Fruit fly (Drosophila melanogaster) whole organism, embryonic: ENCODE data around the gene Lrr47.

Experiments used
- Asciz ChIP-seq: fragments of 200-800 bp; sonication (Bioruptor generic); optimal IDR thresholded peaks from 2 replicates; lab custom pipeline; 2017; ENCODE audit warnings: missing biosample characterization, mild to moderate bottlenecking, missing genetic modification characterization, missing genetic modification reagents
- B-H1 ChIP-seq: fragments of 200-800 bp; sonication (Bioruptor generic); IDR thresholded peaks from 3 replicates; pipeline ENCODE4 v1.3.6; 2022; ENCODE audit warnings: missing biosample characterization, missing genetic modification characterization
- Bgb ChIP-seq: fragments of 200-800 bp; sonication (Bioruptor generic); IDR thresholded peaks from 2 replicates; pipeline ENCODE4 v1.3.6; 2022; ENCODE audit warnings: missing biosample characterization, missing genetic modification characterization; ENCODE audit not compliant: partially characterized antibody
- C15 ChIP-seq: fragments of 200-800 bp; sonication (Bioruptor generic); IDR thresholded peaks from 3 replicates; pipeline ENCODE4 v1.3.6; 2022; ENCODE audit warnings: missing biosample characterization, missing genetic modification characterization
- CG10366 ChIP-seq: fragments of 200-800 bp; sonication (Bioruptor generic); IDR thresholded peaks from 2 replicates; pipeline ENCODE4 v1.3.6; 2022; ENCODE audit warnings: missing biosample characterization, missing genetic modification characterization
- CG12219 ChIP-seq: fragments of 200-800 bp; sonication (Bioruptor generic); optimal IDR thresholded peaks from 3 replicates; lab custom pipeline; 2018; ENCODE audit warnings: missing biosample characterization, mild to moderate bottlenecking, missing genetic modification characterization
- CG12236 ChIP-seq: fragments of 200-800 bp; sonication (Bioruptor generic); optimal IDR thresholded peaks from 2 replicates; lab custom pipeline; 2016; ENCODE audit warnings: missing biosample characterization, missing genetic modification characterization
- CG12942 ChIP-seq: fragments of 200-800 bp; sonication (Bioruptor generic); optimal IDR thresholded peaks from 3 replicates; lab custom pipeline; 2016; ENCODE audit warnings: missing biosample characterization, missing genetic modification characterization
- CG13894 ChIP-seq: fragments of 200-800 bp; sonication (Bioruptor generic); optimal IDR thresholded peaks from 3 replicates; lab custom pipeline; 2018; ENCODE audit warnings: missing biosample characterization, mild to moderate bottlenecking, missing genetic modification characterization, moderate library complexity
- CG2199 ChIP-seq: fragments of 200-800 bp; sonication (Bioruptor generic); IDR thresholded peaks from 3 replicates; pipeline ENCODE4 v1.3.6; 2022; ENCODE audit warnings: missing biosample characterization, missing genetic modification characterization
- CG2889 ChIP-seq: fragments of 200-800 bp; sonication (Bioruptor generic); IDR thresholded peaks from 3 replicates; pipeline ENCODE4 v1.3.6; 2022; ENCODE audit warnings: missing biosample characterization, missing genetic modification characterization
- CG3065 ChIP-seq: fragments of 200-800 bp; sonication (Bioruptor generic); optimal IDR thresholded peaks from 2 replicates; lab custom pipeline; 2016; ENCODE audit warnings: missing biosample characterization, missing genetic modification characterization
- CG4282 ChIP-seq: fragments of 200-800 bp; sonication (Bioruptor generic); optimal IDR thresholded peaks from 2 replicates; lab custom pipeline; 2016; ENCODE audit warnings: missing biosample characterization, missing genetic modification characterization
- CG5953 ChIP-seq: fragments of 200-800 bp; sonication (Bioruptor generic); IDR thresholded peaks from 2 replicates; pipeline ENCODE4 v1.3.6; 2022; ENCODE audit warnings: missing biosample characterization, missing genetic modification characterization
- CG7745 ChIP-seq: fragments of 200-800 bp; sonication (Bioruptor generic); optimal IDR thresholded peaks from 2 replicates; lab custom pipeline; 2018; ENCODE audit warnings: missing biosample characterization, mild to moderate bottlenecking, missing genetic modification characterization, moderate library complexity
- CG7963 ChIP-seq: fragments of 200-800 bp; sonication (Bioruptor generic); IDR thresholded peaks from 3 replicates; pipeline ENCODE4 v1.3.6; 2022; ENCODE audit warnings: missing biosample characterization, missing genetic modification characterization; ENCODE audit not compliant: partially characterized antibody
- CG8359 ChIP-seq: fragments of 200-800 bp; sonication (Bioruptor generic); optimal IDR thresholded peaks from 2 replicates; lab custom pipeline; 2017; ENCODE audit warnings: missing biosample characterization, mild to moderate bottlenecking, missing genetic modification characterization, borderline replicate concordance
- CG8944 ChIP-seq: fragments of 200-800 bp; sonication (Bioruptor generic); optimal IDR thresholded peaks from 3 replicates; lab custom pipeline; 2016; ENCODE audit warnings: missing biosample characterization, missing genetic modification characterization
- CG9727 ChIP-seq: fragments of 200-800 bp; sonication (Bioruptor generic); optimal IDR thresholded peaks from 3 replicates; lab custom pipeline; 2017; ENCODE audit warnings: missing biosample characterization, mild to moderate bottlenecking, missing genetic modification characterization
- CG9797 ChIP-seq: fragments of 200-800 bp; sonication (Bioruptor generic); optimal IDR thresholded peaks from 3 replicates; lab custom pipeline; 2018; ENCODE audit warnings: missing biosample characterization, mild to moderate bottlenecking, missing genetic modification characterization
- CG9876 ChIP-seq: fragments of 200-800 bp; sonication (Bioruptor generic); optimal IDR thresholded peaks from 2 replicates; lab custom pipeline; 2016; ENCODE audit warnings: missing biosample characterization, missing genetic modification characterization
- H15 ChIP-seq: fragments of 200-800 bp; sonication (Bioruptor generic); IDR thresholded peaks from 3 replicates; pipeline ENCODE4 v1.3.6; 2022; ENCODE audit warnings: missing biosample characterization, missing genetic modification characterization
- Hmr ChIP-seq: fragments of 200-800 bp; sonication (Bioruptor generic); optimal IDR thresholded peaks from 3 replicates; lab custom pipeline; 2017; ENCODE audit warnings: mild to moderate bottlenecking, missing biosample characterization, missing genetic modification reagents, missing genetic modification characterization
- Mad ChIP-seq: fragments of 200-800 bp; sonication (Bioruptor generic); optimal IDR thresholded peaks from 2 replicates; lab custom pipeline; 2016; ENCODE audit warnings: missing biosample characterization, missing genetic modification characterization
- Max ChIP-seq: fragments of 200-800 bp; sonication (Bioruptor generic); optimal IDR thresholded peaks from 2 replicates; lab custom pipeline; 2016; ENCODE audit warnings: missing biosample characterization, mild to moderate bottlenecking, missing genetic modification characterization
- Mrtf ChIP-seq: fragments of 200-800 bp; sonication (Bioruptor generic); IDR thresholded peaks from 3 replicates; pipeline ENCODE4 v1.3.6; 2022; ENCODE audit warnings: missing biosample characterization, missing genetic modification characterization
- NC2α ChIP-seq: fragments of 200-800 bp; sonication (Bioruptor generic); optimal IDR thresholded peaks from 2 replicates; lab custom pipeline; 2016; ENCODE audit warnings: missing biosample characterization, missing genetic modification characterization
- ara ChIP-seq: fragments of 200-800 bp; sonication (Bioruptor generic); IDR thresholded peaks from 2 replicates; pipeline ENCODE4 v1.3.6; 2022; ENCODE audit warnings: missing biosample characterization, missing genetic modification characterization
- cg ChIP-seq: fragments of 200-800 bp; sonication (Bioruptor generic); optimal IDR thresholded peaks from 3 replicates; lab custom pipeline; 2019; ENCODE audit warnings: missing biosample characterization, mild to moderate bottlenecking, missing genetic modification characterization, moderate library complexity
- chn ChIP-seq: fragments of 200-800 bp; sonication (Bioruptor generic); optimal IDR thresholded peaks from 2 replicates; lab custom pipeline; 2016; ENCODE audit warnings: missing biosample characterization, missing genetic modification characterization
- crp ChIP-seq, 2 experiments: fragments of 200-800 bp; sonication (Bioruptor generic); optimal IDR thresholded peaks; 2 replicates in 1 of 2; 3 replicates in 1 of 2; lab custom pipeline; 2017; ENCODE audit warnings: missing biosample characterization in 2 of 2, missing genetic modification characterization in 2 of 2, mild to moderate bottlenecking in 1 of 2, moderate library complexity in 1 of 2
- dimm ChIP-seq: fragments of 200-800 bp; sonication (Bioruptor generic); IDR thresholded peaks from 2 replicates; pipeline ENCODE4 v1.3.6; 2022; ENCODE audit warnings: missing biosample characterization, missing genetic modification characterization
- emc ChIP-seq: fragments of 200-800 bp; sonication (Bioruptor generic); optimal IDR thresholded peaks from 2 replicates; lab custom pipeline; 2016; ENCODE audit warnings: missing biosample characterization, missing genetic modification characterization
- ems ChIP-seq: fragments of 200-800 bp; sonication (Bioruptor generic); optimal IDR thresholded peaks from 3 replicates; lab custom pipeline; 2016; ENCODE audit warnings: missing biosample characterization, missing genetic modification characterization
- eyg ChIP-seq: fragments of 200-800 bp; sonication (Bioruptor generic); optimal IDR thresholded peaks from 3 replicates; lab custom pipeline; 2016; ENCODE audit warnings: missing biosample characterization, missing genetic modification characterization
- gcm2 ChIP-seq: fragments of 200-800 bp; sonication (Bioruptor generic); optimal IDR thresholded peaks from 2 replicates; lab custom pipeline; 2016; ENCODE audit warnings: missing biosample characterization, missing genetic modification characterization
- gfzf ChIP-seq: fragments of 200-800 bp; sonication (Bioruptor generic); optimal IDR thresholded peaks from 2 replicates; lab custom pipeline; 2016; ENCODE audit warnings: missing biosample characterization, mild to moderate bottlenecking, missing genetic modification characterization, moderate library complexity
- kay ChIP-seq: fragments of 200-800 bp; sonication (Bioruptor generic); optimal IDR thresholded peaks from 2 replicates; lab custom pipeline; 2016; ENCODE audit warnings: missing biosample characterization, missing genetic modification characterization
- lab ChIP-seq: fragments of 200-800 bp; sonication (Bioruptor generic); optimal IDR thresholded peaks from 3 replicates; lab custom pipeline; 2017; ENCODE audit warnings: missing biosample characterization, missing genetic modification characterization, mild to moderate bottlenecking, moderate library complexity, missing genetic modification reagents
- nau ChIP-seq: fragments of 200-800 bp; sonication (Bioruptor generic); optimal IDR thresholded peaks from 3 replicates; lab custom pipeline; 2017; ENCODE audit warnings: missing biosample characterization, mild to moderate bottlenecking, missing genetic modification characterization, missing genetic modification reagents
- nmo ChIP-seq: fragments of 200-800 bp; sonication (Bioruptor generic); optimal IDR thresholded peaks from 2 replicates; lab custom pipeline; 2018; ENCODE audit warnings: missing biosample characterization, mild to moderate bottlenecking, missing genetic modification characterization, moderate library complexity
- onecut ChIP-seq: fragments of 200-800 bp; sonication (Bioruptor generic); IDR thresholded peaks from 2 replicates; pipeline ENCODE4 v1.3.6; 2022; ENCODE audit warnings: missing biosample characterization, missing genetic modification characterization
- pros ChIP-seq: fragments of 200-800 bp; sonication (Bioruptor generic); optimal IDR thresholded peaks from 3 replicates; lab custom pipeline; 2019; ENCODE audit warnings: missing biosample characterization, mild to moderate bottlenecking, missing genetic modification characterization, moderate library complexity
- ro ChIP-seq: fragments of 200-800 bp; sonication (Bioruptor generic); IDR thresholded peaks from 2 replicates; pipeline ENCODE4 v1.3.6; 2022; ENCODE audit warnings: missing biosample characterization, missing genetic modification characterization
- schlank ChIP-seq: fragments of 200-800 bp; sonication (Bioruptor generic); optimal IDR thresholded peaks from 2 replicates; lab custom pipeline; 2018; ENCODE audit warnings: missing biosample characterization, mild to moderate bottlenecking, missing genetic modification characterization
- tap ChIP-seq: fragments of 200-800 bp; optimal IDR thresholded peaks from 3 replicates; lab custom pipeline; 2019; ENCODE audit warnings: missing biosample characterization, mild to moderate bottlenecking, missing genetic modification characterization, moderate library complexity
- trem ChIP-seq: fragments of 200-800 bp; optimal IDR thresholded peaks from 3 replicates; lab custom pipeline; 2019; ENCODE audit warnings: missing biosample characterization, mild to moderate bottlenecking, missing genetic modification characterization, moderate library complexity
- trh ChIP-seq: fragments of 200-800 bp; sonication (Bioruptor generic); optimal IDR thresholded peaks from 2 replicates; lab custom pipeline; 2016; ENCODE audit warnings: missing biosample characterization, missing genetic modification characterization
- usp ChIP-seq: fragments of >200 bp; optimal IDR thresholded peaks from 2 replicates; lab custom pipeline; 2017; ENCODE audit warnings: missing biosample characterization, missing genetic modification characterization
- vvl ChIP-seq: fragments of 200-800 bp; sonication (Bioruptor generic); IDR thresholded peaks from 2 replicates; pipeline ENCODE4 v1.3.6; 2022; ENCODE audit warnings: missing biosample characterization, missing genetic modification characterization

Gene Lrr47

dm6 chr2L:10543048-10543752, 26.1 kb downstream of the Lrr47 start (continued):
- TF ChIP-seq chn, result no peak
- no peak for TF ChIP-seq ro (GFP tag; lab: Robert Waterston, UW)
- TF ChIP-seq CG12236 (GFP tag; lab: Kevin White, UChicago), result no peak
- peak; percentile 43 for TF ChIP-seq tap
- TF ChIP-seq nmo (GFP tag; lab: Kevin White, UChicago), result peak; percentile 73
- no peak for TF ChIP-seq Mrtf (GFP tag; lab: Robert Waterston, UW)
- no peak for TF ChIP-seq trh (GFP tag; lab: Kevin White, UChicago)
- TF ChIP-seq eyg, result no peak
- TF ChIP-seq Asciz (GFP tag; lab: Kevin White, UChicago), result peak; percentile 43
- no peak for TF ChIP-seq gcm2 (GFP tag; lab: Kevin White, UChicago)
- TF ChIP-seq nau, result no peak
- no peak for TF ChIP-seq schlank (tag; lab: Kevin White, UChicago)
- TF ChIP-seq CG7963 (GFP tag; lab: Robert Waterston, UW), result no peak
- TF ChIP-seq CG9727 (GFP tag; lab: Kevin White, UChicago), result peak; percentile 70
- TF ChIP-seq H15 (GFP tag; lab: Robert Waterston, UW), result 0 out of 3 replicates have a peak, but pooled peaks have one; percentile 15
- no peak for TF ChIP-seq CG3065
- TF ChIP-seq CG4282 (GFP tag; lab: Kevin White, UChicago), result no peak
- no peak for TF ChIP-seq B-H1 (GFP tag; lab: Robert Waterston, UW)
- no peak for TF ChIP-seq Hmr (GFP tag; lab: Kevin White, UChicago)
- TF ChIP-seq usp (GFP tag; lab: Kevin White, UChicago), result no peak
- TF ChIP-seq CG8944 (GFP tag; lab: Kevin White, UChicago), result no peak
- TF ChIP-seq CG9797 (GFP tag; lab: Kevin White, UChicago), result no peak
- no peak for TF ChIP-seq CG9876 (GFP tag; lab: Kevin White, UChicago)
- peak; percentile 40 for TF ChIP-seq Max (GFP tag; lab: Kevin White, UChicago)
- no peak for TF ChIP-seq lab
- no peak for TF ChIP-seq CG2889 (GFP tag; lab: Robert Waterston, UW)
- TF ChIP-seq ara (GFP tag; lab: Robert Waterston, UW), result peak; percentile 46; the same call in 1 of the 2 replicates
- no peak for TF ChIP-seq kay (GFP tag; lab: Kevin White, UChicago)
- TF ChIP-seq CG10366 (GFP tag; lab: Robert Waterston, UW), result peak; percentile 20; the same call in 1 of the 2 replicates
- TF ChIP-seq NC2α, result no peak
- TF ChIP-seq cg, result no peak
- TF ChIP-seq CG7745 (tag; lab: Kevin White, UChicago), result peak; percentile 81
- TF ChIP-seq CG12942 (GFP tag; lab: Kevin White, UChicago), result no peak
- TF ChIP-seq onecut (GFP tag; lab: Robert Waterston, UW), result 0 out of 2 replicates have a peak, but pooled peaks have one; percentile 9
- TF ChIP-seq CG8359 (GFP tag; lab: Kevin White, UChicago), result no peak
- peak; percentile 72 for TF ChIP-seq trem (tag; lab: Kevin White, UChicago)
- no peak for TF ChIP-seq Bgb (GFP tag; lab: Robert Waterston, UW)
- TF ChIP-seq crp (GFP tag; optimal IDR thresholded peaks at IDR 0.05; lab: Kevin White, UChicago), result no peak
- no peak for TF ChIP-seq CG13894 (tag; lab: Kevin White, UChicago)
- no peak for TF ChIP-seq gfzf (GFP tag; lab: Kevin White, UChicago)
- no peak for TF ChIP-seq emc
- TF ChIP-seq Mad (GFP tag; lab: Kevin White, UChicago), result no peak
- TF ChIP-seq CG2199, result no peak
- no peak for TF ChIP-seq pros
- peak; percentile 5 for TF ChIP-seq CG12219 (GFP tag; lab: Kevin White, UChicago)
- no peak for TF ChIP-seq dimm (GFP tag; lab: Robert Waterston, UW)
- peak; percentile 68 for TF ChIP-seq vvl
- no peak for TF ChIP-seq ems (GFP tag; lab: Kevin White, UChicago)
- no peak for TF ChIP-seq C15
- no peak for TF ChIP-seq CG5953
